Fruit fly (Drosophila melanogaster) whole organism, embryonic: Measurements from ENCODE around the gene CG18131.

Experiments used
- C15 ChIP-seq: fragments of 200-800 bp; sonication (Bioruptor generic); IDR thresholded peaks from 3 replicates; pipeline ENCODE4 v1.3.6; 2022; ENCODE audit warnings: missing biosample characterization, missing genetic modification characterization
- CG13775 ChIP-seq: fragments of 200-800 bp; sonication (Bioruptor generic); optimal IDR thresholded peaks from 3 replicates; lab custom pipeline; 2017; ENCODE audit warnings: missing biosample characterization, mild to moderate bottlenecking, missing genetic modification characterization
- CG7357 ChIP-seq: fragments of 200-800 bp; sonication (Bioruptor generic); IDR thresholded peaks from 3 replicates; pipeline ENCODE4 v1.3.6; 2022; ENCODE audit warnings: missing biosample characterization, missing genetic modification characterization
- Poxn ChIP-seq: fragments of 200-800 bp; sonication (Bioruptor generic); IDR thresholded peaks from 2 replicates; pipeline ENCODE4 v1.3.6; 2022; ENCODE audit warnings: missing biosample characterization, missing genetic modification characterization

dm6 chr2L:1522397-1522796 is 22.0 kb upstream of the CG18131 start, which contains the start of gene Or22b:
- TF ChIP-seq CG7357 (GFP tag; lab: Robert Waterston, UW) (no peak), CG13775 (no peak), Poxn (GFP tag; lab: Robert Waterston, UW) (no peak), C15 (GFP tag; lab: Robert Waterston, UW) (no peak)
